Fruit fly (Drosophila melanogaster) Kc167 (cell line): ENCODE measurements around the gene CG43739.

Experiments used
- Sin3A ChIP-seq: fragments of >200 bp; optimal IDR thresholded peaks from 2 replicates; lab custom pipeline; 2018; ENCODE audit warnings: missing external identifiers
- h ChIP-seq: fragments of >200 bp; optimal IDR thresholded peaks from 3 replicates; lab custom pipeline; 2018; ENCODE audit warnings: missing external identifiers
- psq ChIP-seq: fragments of >200 bp; optimal IDR thresholded peaks from 2 replicates; lab custom pipeline; 2017; ENCODE audit warnings: missing external identifiers

DNA sequence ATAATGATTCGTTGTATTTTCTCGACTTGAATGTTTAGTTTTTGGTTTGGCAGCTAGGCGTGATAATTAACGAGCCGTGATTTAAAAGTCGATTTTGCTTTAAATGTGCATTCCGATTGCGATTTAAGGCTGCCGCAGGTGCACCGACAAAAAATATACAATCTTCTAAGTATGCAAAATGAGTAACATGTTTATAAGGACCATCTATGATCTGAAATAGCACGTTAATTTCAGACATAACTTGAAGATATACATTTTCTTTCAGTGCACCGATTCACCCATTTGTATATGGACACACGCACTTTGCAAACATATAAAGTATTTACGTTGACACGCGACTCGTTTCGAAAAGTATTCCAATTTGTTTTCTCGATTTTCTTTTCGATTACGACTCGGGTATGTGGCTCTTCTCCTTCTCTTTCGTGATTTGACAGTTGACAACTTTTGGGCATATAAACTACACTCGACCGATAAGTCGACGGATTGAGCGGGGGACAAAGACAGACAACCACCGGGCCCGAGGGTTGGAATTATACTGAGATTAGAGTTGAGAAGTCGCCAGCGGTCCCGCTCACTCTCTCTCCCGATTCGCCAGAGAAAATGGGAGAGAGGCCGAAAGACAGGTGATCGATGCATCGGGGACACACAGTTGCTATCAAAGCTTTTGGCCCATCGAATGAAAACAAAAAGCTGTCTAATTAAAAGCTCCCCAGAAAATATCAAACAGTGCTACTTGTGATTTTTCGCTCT, 28.7 kb downstream of the CG43739 start:
- no peak for TF ChIP-seq h (lab: Kevin White, UChicago)
- TF ChIP-seq psq (lab: Kevin White, UChicago): no peak
- TF ChIP-seq Sin3A (lab: Kevin White, UChicago): no peak
